Fruit fly (Drosophila melanogaster): ENCODE data around the gene Surf6.

Surf6 gene

dm6 chr3R:19892046-19892445 lies 12.6 kb downstream of the Surf6 start (continued):
- TF ChIP-seq Bgb (GFP tag; IDR thresholded peaks at IDR 0.05; ENCODE audit: partially characterized antibody) (peak; percentile 41), Atf6 (GFP tag; IDR thresholded peaks at IDR 0.05) (peak; percentile 75; the same call in 1 of the 2 replicates), twi (tag; optimal IDR thresholded peaks at IDR 0.05) (peak; percentile 45), wdn (GFP tag; IDR thresholded peaks at IDR 0.05) (peak; percentile 59; the same call in 1 of the 2 replicates), Hmx (GFP tag; optimal IDR thresholded peaks at IDR 0.05) (no peak), vvl (GFP tag; IDR thresholded peaks at IDR 0.05) (peak; percentile 85), CG1647 (GFP tag; optimal IDR thresholded peaks at IDR 0.05) (peak; percentile 8), gce (GFP tag; IDR thresholded peaks at IDR 0.05) (peak; percentile 69; the same call in 2 of the 3 replicates), CG2875 (GFP tag; optimal IDR thresholded peaks at IDR 0.05) (peak; percentile 24), ewg (GFP tag; optimal IDR thresholded peaks at IDR 0.05) (no peak), usp (GFP tag; optimal IDR thresholded peaks at IDR 0.05) (no peak), Atf3 (GFP tag; optimal IDR thresholded peaks at IDR 0.05) (peak; percentile 32), CG11085 (GFP tag; IDR thresholded peaks at IDR 0.05) (peak; percentile 45; the same call in 1 of the 2 replicates), al (GFP tag; IDR thresholded peaks at IDR 0.05) (peak; percentile 76), Hr3 (GFP tag; optimal IDR thresholded peaks at IDR 0.05) (peak; percentile 23), sr (GFP tag; IDR thresholded peaks at IDR 0.05) (no peak), CG2889 (GFP tag; IDR thresholded peaks at IDR 0.05) (no peak), hth (optimal IDR thresholded peaks at IDR 0.05) (no peak), pb (GFP tag; optimal IDR thresholded peaks at IDR 0.05) (peak; percentile 74), Fer1 (GFP tag; optimal IDR thresholded peaks at IDR 0.05) (peak; percentile 80), CG1792 (GFP tag; optimal IDR thresholded peaks at IDR 0.05) (peak; percentile 65), jumu (GFP tag; optimal IDR thresholded peaks at IDR 0.05) (peak; percentile 80), ab (GFP tag; optimal IDR thresholded peaks at IDR 0.05) (no peak), da (GFP tag; optimal IDR thresholded peaks at IDR 0.05) (no peak), eve (GFP tag; optimal IDR thresholded peaks at IDR 0.05) (no peak), CG2129 (GFP tag; IDR thresholded peaks at IDR 0.05; ENCODE audit: partially characterized antibody) (no peak), Tbp (GFP tag; optimal IDR thresholded peaks at IDR 0.05) (no peak), slou (GFP tag; optimal IDR thresholded peaks at IDR 0.05) (peak; percentile 24), CG30020 (tag; optimal IDR thresholded peaks at IDR 0.05) (no peak), dati (GFP tag; IDR thresholded peaks at IDR 0.05) (peak; percentile 28; the same call in 1 of the 2 replicates), ato (GFP tag; IDR thresholded peaks at IDR 0.05; ENCODE audit: partially characterized antibody) (0 out of 2 replicates have a peak, but pooled peaks have one; percentile 38), CG8359 (GFP tag; optimal IDR thresholded peaks at IDR 0.05; ENCODE audit: borderline replicate concordance) (peak; percentile 45), CG32532 (GFP tag; IDR thresholded peaks at IDR 0.05) (peak; percentile 76), CG12744 (GFP tag; optimal IDR thresholded peaks at IDR 0.05) (peak; percentile 31), CG16779 (GFP tag; IDR thresholded peaks at IDR 0.05) (no peak), Atf-2 (GFP tag; optimal IDR thresholded peaks at IDR 0.05) (peak; percentile 69), CG9215 (GFP tag; IDR thresholded peaks at IDR 0.05) (peak; percentile 69), CG6689 (GFP tag; IDR thresholded peaks at IDR 0.05) (peak; percentile 81), Mes4 (GFP tag; optimal IDR thresholded peaks at IDR 0.05) (no peak), slbo (GFP tag; IDR thresholded peaks at IDR 0.05) (peak; percentile 69), Lpt (GFP tag; optimal IDR thresholded peaks at IDR 0.05) (no peak), CG17359 (tag; optimal IDR thresholded peaks at IDR 0.05) (peak; percentile 69), hbn (GFP tag; IDR thresholded peaks at IDR 0.05; ENCODE audit: partially characterized antibody) (no peak), Hr51 (GFP tag; optimal IDR thresholded peaks at IDR 0.05) (peak; percentile 11 to 76), z (GFP tag; IDR thresholded peaks at IDR 0.05) (no peak), Vsx1 (GFP tag; optimal IDR thresholded peaks at IDR 0.05) (no peak), Mrtf (GFP tag; IDR thresholded peaks at IDR 0.05) (0 out of 3 replicates have a peak, but pooled peaks have one; percentile 60), H2.0 (GFP tag; IDR thresholded peaks at IDR 0.05) (peak; percentile 63; the same call in 1 of the 2 replicates), aop (GFP tag; IDR thresholded peaks at IDR 0.05) (no peak), her (GFP tag; optimal IDR thresholded peaks at IDR 0.05) (peak; percentile 57), CG9609 (GFP tag; optimal IDR thresholded peaks at IDR 0.05) (peak; percentile 71), Ptx1 (GFP tag; IDR thresholded peaks at IDR 0.05) (peak; percentile 87), CG4820 (GFP tag; optimal IDR thresholded peaks at IDR 0.05) (peak; percentile 65)
